Worm (Caenorhabditis elegans) whole organism, L3 larva: ENCODE measurements around the gene orc-4.

Source experiments
- ZK546.5 ChIP-seq: sonication (generic microtip); optimal IDR thresholded peaks from 2 replicates; lab custom pipeline; 2017; ENCODE audit warnings: missing biosample characterization, missing genetic modification characterization
- ceh-82 ChIP-seq: fragments of 150-350 bp; optimal IDR thresholded peaks from 2 replicates; lab custom pipeline; 2014; ENCODE audit warnings: missing biosample characterization, missing genetic modification characterization
- egl-27 ChIP-seq: sonication (generic microtip); optimal IDR thresholded peaks from 4 replicates; lab custom pipeline; 2017; ENCODE audit warnings: missing biosample characterization, missing genetic modification reagents, missing genetic modification characterization
- elt-1 ChIP-seq: fragments of 150-350 bp; optimal IDR thresholded peaks from 2 replicates; lab custom pipeline; 2014; ENCODE audit warnings: missing biosample characterization, missing genetic modification characterization
- elt-3 ChIP-seq, 3 experiments: fragments of 150-350 bp in 1 of 3; sonication (generic microtip) in 2 of 3; optimal IDR thresholded peaks; 2 replicates in 2 of 3; 4 replicates in 1 of 3; lab custom pipeline; 2014 to 2017; ENCODE audit warnings: missing biosample characterization in 3 of 3, missing genetic modification characterization in 3 of 3
- eor-1 ChIP-seq, 2 experiments: fragments of 150-350 bp; optimal IDR thresholded peaks; 2 replicates each; lab custom pipeline; 2014 to 2018; ENCODE audit warnings: missing biosample characterization in 2 of 2, missing genetic modification characterization in 2 of 2
- fkh-10 ChIP-seq: sonication (generic microtip); optimal IDR thresholded peaks from 2 replicates; lab custom pipeline; 2017; ENCODE audit warnings: missing biosample characterization, missing genetic modification reagents, missing genetic modification characterization
- fos-1 ChIP-seq: fragments of 150-350 bp; optimal IDR thresholded peaks from 2 replicates; lab custom pipeline; 2014; ENCODE audit warnings: missing biosample characterization, missing genetic modification characterization
- jun-1 ChIP-seq: fragments of 150-350 bp; optimal IDR thresholded peaks from 2 replicates; lab custom pipeline; 2014; ENCODE audit warnings: missing biosample characterization, missing genetic modification reagents, missing genetic modification characterization
- lsy-12 ChIP-seq: sonication (generic microtip); optimal IDR thresholded peaks from 2 replicates; lab custom pipeline; 2016; ENCODE audit warnings: mild to moderate bottlenecking, missing genetic modification characterization, missing compliant biosample characterization
- mdl-1 ChIP-seq: fragments of 150-350 bp; optimal IDR thresholded peaks from 2 replicates; lab custom pipeline; 2014; ENCODE audit warnings: missing biosample characterization, missing genetic modification characterization
- mml-1 ChIP-seq: fragments of 150-350 bp; sonication (generic microtip); optimal IDR thresholded peaks from 3 replicates; lab custom pipeline; 2014; ENCODE audit warnings: missing biosample characterization, missing genetic modification characterization
- nhr-11 ChIP-seq: fragments of 150-350 bp; optimal IDR thresholded peaks from 2 replicates; lab custom pipeline; 2014; ENCODE audit warnings: missing biosample characterization, missing genetic modification characterization
- nhr-12 ChIP-seq: fragments of 150-350 bp; optimal IDR thresholded peaks from 2 replicates; lab custom pipeline; 2014; ENCODE audit warnings: missing biosample characterization, missing genetic modification characterization
- nhr-237 ChIP-seq: fragments of 150-350 bp; optimal IDR thresholded peaks from 2 replicates; lab custom pipeline; 2014; ENCODE audit warnings: missing biosample characterization, missing genetic modification characterization
- nhr-25 ChIP-seq: sonication (generic microtip); optimal IDR thresholded peaks from 2 replicates; lab custom pipeline; 2017; ENCODE audit warnings: missing biosample characterization, missing genetic modification characterization
- nhr-28 ChIP-seq: fragments of 150-350 bp; optimal IDR thresholded peaks from 2 replicates; lab custom pipeline; 2014; ENCODE audit warnings: missing biosample characterization, missing genetic modification characterization
- nhr-43 ChIP-seq: sonication (generic microtip); optimal IDR thresholded peaks from 2 replicates; lab custom pipeline; 2016; ENCODE audit warnings: mild to moderate bottlenecking, missing genetic modification characterization, missing compliant biosample characterization; ENCODE audit not compliant: poor library complexity, severe bottlenecking
- nhr-67 ChIP-seq: fragments of 150-350 bp; optimal IDR thresholded peaks from 2 replicates; lab custom pipeline; 2014; ENCODE audit warnings: missing biosample characterization, missing genetic modification characterization
- nhr-77 ChIP-seq: fragments of 150-350 bp; optimal IDR thresholded peaks from 2 replicates; lab custom pipeline; 2014; ENCODE audit warnings: missing biosample characterization, missing genetic modification characterization
- skn-1 ChIP-seq: fragments of 150-350 bp; optimal IDR thresholded peaks from 2 replicates; lab custom pipeline; 2014; ENCODE audit warnings: missing biosample characterization, missing genetic modification characterization
- snpc-4 ChIP-seq: fragments of 150-350 bp; optimal IDR thresholded peaks from 2 replicates; lab custom pipeline; 2014; ENCODE audit warnings: missing biosample characterization, missing genetic modification characterization
- tbx-2 ChIP-seq: sonication (generic microtip); optimal IDR thresholded peaks from 2 replicates; lab custom pipeline; 2016; ENCODE audit warnings: mild to moderate bottlenecking, missing genetic modification characterization, missing compliant biosample characterization
- zag-1 ChIP-seq: fragments of 150-350 bp; optimal IDR thresholded peaks from 2 replicates; lab custom pipeline; 2014; ENCODE audit warnings: missing biosample characterization, missing genetic modification characterization
- ztf-4 ChIP-seq: fragments of 150-350 bp; optimal IDR thresholded peaks from 2 replicates; lab custom pipeline; 2014; ENCODE audit warnings: missing biosample characterization, missing genetic modification characterization

Gene orc-4

DNA sequence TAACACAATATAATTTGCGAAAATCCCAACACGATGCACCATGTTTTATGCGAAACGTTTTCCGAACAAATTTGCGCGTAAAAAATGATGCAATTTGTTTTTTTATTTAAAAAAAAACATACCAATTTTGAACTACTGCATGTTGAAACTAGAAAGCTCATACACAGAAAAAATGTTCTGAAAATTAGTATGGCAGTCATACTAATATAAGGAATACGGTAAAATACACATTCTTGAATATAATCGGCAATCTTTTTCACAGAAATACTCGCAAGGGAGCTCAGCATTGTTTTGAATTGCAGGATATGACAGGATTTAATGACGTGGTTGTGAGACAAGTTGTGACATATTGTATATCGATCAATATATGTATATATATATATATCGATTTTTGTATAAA is 33.0 kb downstream of the orc-4 start, which contains the start of gene Y39A1A.16:
Gene Y39A1A.16 (plus strand): TSS at position 301 of the 400 bp plus-strand sequence.
- TF ChIP-seq elt-1 (tag; lab: Kevin White, UChicago), result no peak
- TF ChIP-seq ceh-82 (tag; lab: Kevin White, UChicago), result no peak
- no peak for TF ChIP-seq lsy-12 (tag; lab: Kevin White, UChicago)
- TF ChIP-seq nhr-77, result no peak
- TF ChIP-seq, all 47 proteins: peak for 0

DNA sequence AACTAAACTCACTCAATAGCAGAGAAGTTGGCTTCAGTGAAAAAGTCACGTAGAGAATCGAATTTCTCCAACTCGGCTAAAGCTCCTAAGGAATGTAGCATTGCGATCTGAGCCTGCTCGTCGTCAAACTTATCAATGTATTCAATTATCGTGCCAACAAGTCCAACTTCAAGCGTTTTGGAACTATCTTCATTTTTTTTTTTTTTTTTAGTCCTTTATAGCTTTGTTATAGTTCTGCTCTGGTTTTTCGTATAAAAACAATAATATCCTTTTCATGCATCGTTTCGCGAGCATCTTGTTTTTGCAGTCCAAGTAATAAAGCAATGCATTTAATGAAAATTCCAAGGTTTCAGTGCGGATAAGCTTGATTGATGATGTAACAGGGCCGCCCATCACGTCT is 43.1 kb downstream of the orc-4 start, which contains the start of gene Y39A1A.31:
Gene Y39A1A.31 (minus strand): TSS at position 101 of the 400 bp plus-strand sequence.
- TF ChIP-seq nhr-67 (no peak), elt-3 (tag; optimal IDR thresholded peaks at IDR 0.05; lab: Kevin White, UChicago) (no peak), egl-27 (no peak)

DNA sequence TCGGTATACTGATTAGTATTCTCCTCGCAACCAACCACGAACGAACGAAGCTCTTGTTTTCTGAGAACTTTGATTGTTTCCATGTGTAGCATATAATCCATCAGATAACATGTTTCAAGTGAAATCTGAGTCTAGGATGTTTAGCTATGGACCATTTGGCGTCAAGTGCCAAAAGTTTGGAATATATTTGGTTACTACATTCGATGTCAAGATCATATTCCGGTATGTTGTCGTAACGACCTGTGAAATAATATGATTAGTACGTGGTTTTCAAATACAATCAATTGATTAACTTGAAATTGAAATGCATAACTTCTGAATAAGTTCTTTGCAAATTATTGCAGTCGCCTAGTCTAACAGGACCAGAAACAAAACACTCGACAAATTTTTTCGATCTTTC is 45.0 kb downstream of the orc-4 start, which contains the start of gene Y39A1A.17:
Gene Y39A1A.17 (minus strand): TSS at position 101 of the 400 bp plus-strand sequence.
- TF ChIP-seq fos-1 (tag; lab: Kevin White, UChicago) (no peak), elt-3 (tag; optimal IDR thresholded peaks at IDR 0.05; lab: Kevin White, UChicago) (no peak), mdl-1 (tag; lab: Kevin White, UChicago) (no peak), eor-1 (tag; optimal IDR thresholded peaks at IDR 0.05; lab: Kevin White, UChicago) (no peak), ZK546.5 (tag; lab: Kevin White, UChicago) (no peak), zag-1 (tag; lab: Kevin White, UChicago) (no peak), fkh-10 (no peak), jun-1 (tag; lab: Kevin White, UChicago) (no peak), nhr-11 (tag; lab: Kevin White, UChicago) (no peak), nhr-43 (tag; lab: Kevin White, UChicago) (no peak), nhr-237 (tag; lab: Kevin White, UChicago) (no peak), tbx-2 (tag; lab: Kevin White, UChicago) (no peak), nhr-77 (no peak)

DNA sequence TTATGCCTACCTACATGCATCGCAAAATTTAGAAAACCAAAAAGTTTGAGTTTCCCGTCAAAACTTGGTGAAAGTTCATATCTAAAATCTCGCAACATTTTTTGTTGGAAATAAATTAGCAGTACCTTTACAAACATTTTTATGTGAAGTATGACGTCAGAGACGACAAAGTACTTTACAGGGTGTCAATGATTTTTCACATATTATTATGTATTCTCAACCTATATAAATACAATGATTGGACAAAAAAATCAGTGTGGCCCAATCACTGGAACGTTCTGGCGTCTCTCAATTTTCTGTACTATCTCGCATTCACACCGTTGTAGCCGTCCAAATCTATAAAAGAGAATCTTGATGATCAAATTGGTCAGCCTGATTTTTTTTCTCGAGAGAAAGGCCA is 48.3 kb downstream of the orc-4 start, which contains the start of the genes Y39A1A.18 and fmo-3:
Gene Y39A1A.18 (minus strand): TSS at position 192 of the 400 bp plus-strand sequence.
Gene fmo-3 (plus strand): TSS at position 388 of the 400 bp plus-strand sequence.
- TF ChIP-seq skn-1 (tag; lab: Kevin White, UChicago) (no peak), ceh-82 (tag; lab: Kevin White, UChicago) (no peak), ZK546.5 (tag; lab: Kevin White, UChicago) (no peak), mml-1 (no peak), snpc-4 (tag; lab: Kevin White, UChicago) (no peak), fkh-10 (no peak), jun-1 (tag; lab: Kevin White, UChicago) (no peak), nhr-12 (no peak), nhr-28 (tag; lab: Kevin White, UChicago) (no peak), nhr-25 (no peak), fos-1 (tag; lab: Kevin White, UChicago) (no peak), ztf-4 (tag; lab: Kevin White, UChicago) (no peak)
